Fruit fly (Drosophila melanogaster) whole organism, embryonic: ENCODE measurements around the gene CG34451.
A peak's percentile ranks its signal among the peaks of the same experiment; 100 is the strongest.

Experiments used
- CG10565 ChIP-seq: fragments of 200-800 bp; sonication (Bioruptor generic); optimal IDR thresholded peaks from 3 replicates; lab custom pipeline; 2016; ENCODE audit warnings: missing biosample characterization, mild to moderate bottlenecking, missing genetic modification characterization
- CG11504 ChIP-seq: fragments of 200-800 bp; sonication (Bioruptor generic); optimal IDR thresholded peaks from 3 replicates; lab custom pipeline; 2019; ENCODE audit warnings: missing biosample characterization, mild to moderate bottlenecking, missing genetic modification characterization, moderate library complexity
- CG11723 ChIP-seq: fragments of 200-800 bp; sonication (Bioruptor generic); optimal IDR thresholded peaks from 2 replicates; lab custom pipeline; 2017; ENCODE audit warnings: missing biosample characterization, mild to moderate bottlenecking, missing genetic modification characterization
- CG13287 ChIP-seq: fragments of 200-800 bp; sonication (Bioruptor generic); IDR thresholded peaks from 2 replicates; pipeline ENCODE4 v1.3.6; 2022; ENCODE audit warnings: missing biosample characterization, missing genetic modification characterization; ENCODE audit not compliant: partially characterized antibody
- CG14441 ChIP-seq: fragments of 200-800 bp; sonication (Bioruptor generic); IDR thresholded peaks from 2 replicates; pipeline ENCODE4 v1.3.6; 2022; ENCODE audit warnings: missing biosample characterization, missing genetic modification characterization
- CG18619 ChIP-seq: fragments of 200-800 bp; sonication (Bioruptor generic); optimal IDR thresholded peaks from 3 replicates; lab custom pipeline; 2017; ENCODE audit warnings: missing biosample characterization, mild to moderate bottlenecking, missing genetic modification characterization
- CG2120 ChIP-seq: fragments of 200-800 bp; sonication (Bioruptor generic); optimal IDR thresholded peaks from 3 replicates; lab custom pipeline; 2016; ENCODE audit warnings: missing biosample characterization, missing genetic modification characterization
- CG2129 ChIP-seq: fragments of 200-800 bp; sonication (Bioruptor generic); IDR thresholded peaks from 2 replicates; pipeline ENCODE4 v1.3.6; 2022; ENCODE audit warnings: missing biosample characterization, missing genetic modification characterization; ENCODE audit not compliant: partially characterized antibody
- CG2712 ChIP-seq: fragments of 200-800 bp; optimal IDR thresholded peaks from 3 replicates; lab custom pipeline; 2019; ENCODE audit warnings: missing biosample characterization, mild to moderate bottlenecking, missing genetic modification characterization, moderate library complexity
- CG31224 ChIP-seq: fragments of 200-800 bp; sonication (Bioruptor generic); IDR thresholded peaks from 2 replicates; pipeline ENCODE4 v1.3.6; 2022; ENCODE audit warnings: missing biosample characterization, missing genetic modification characterization
- CG3163 ChIP-seq: fragments of 200-800 bp; sonication (Bioruptor generic); optimal IDR thresholded peaks from 3 replicates; lab custom pipeline; 2016; ENCODE audit warnings: missing biosample characterization, missing genetic modification characterization
- CG3847 ChIP-seq: fragments of 200-800 bp; sonication (Bioruptor generic); IDR thresholded peaks from 2 replicates; pipeline ENCODE4 v1.3.6; 2022; ENCODE audit warnings: missing biosample characterization, missing genetic modification characterization
- CG5245 ChIP-seq: fragments of 200-800 bp; sonication (Bioruptor generic); optimal IDR thresholded peaks from 3 replicates; lab custom pipeline; 2016; ENCODE audit warnings: missing biosample characterization, missing genetic modification characterization
- CG6254 ChIP-seq: fragments of 200-800 bp; sonication (Bioruptor generic); optimal IDR thresholded peaks from 3 replicates; lab custom pipeline; 2017; ENCODE audit warnings: mild to moderate bottlenecking, missing biosample characterization, missing genetic modification reagents, missing genetic modification characterization
- CG7556 ChIP-seq: fragments of 200-800 bp; sonication (Bioruptor generic); optimal IDR thresholded peaks from 2 replicates; lab custom pipeline; 2017; ENCODE audit warnings: missing biosample characterization, mild to moderate bottlenecking, missing genetic modification characterization
- CG8290 ChIP-seq, 3 experiments: fragments of 200-800 bp; sonication (Bioruptor generic); optimal IDR thresholded peaks; 2 replicates each; lab custom pipeline; 2016 to 2019; ENCODE audit warnings: missing biosample characterization in 3 of 3, missing genetic modification characterization in 3 of 3, mild to moderate bottlenecking in 2 of 3, moderate library complexity in 1 of 3
- CG8924 ChIP-seq: fragments of 200-800 bp; optimal IDR thresholded peaks from 3 replicates; lab custom pipeline; 2019; ENCODE audit warnings: missing biosample characterization, mild to moderate bottlenecking, missing genetic modification characterization, moderate library complexity
- CG8944 ChIP-seq: fragments of 200-800 bp; sonication (Bioruptor generic); optimal IDR thresholded peaks from 3 replicates; lab custom pipeline; 2016; ENCODE audit warnings: missing biosample characterization, missing genetic modification characterization
- CG9215 ChIP-seq: fragments of 200-800 bp; sonication (Bioruptor generic); IDR thresholded peaks from 2 replicates; pipeline ENCODE4 v1.3.6; 2022; ENCODE audit warnings: missing biosample characterization, missing genetic modification characterization
- CG9437 ChIP-seq: fragments of 200-800 bp; sonication (Bioruptor generic); optimal IDR thresholded peaks from 2 replicates; lab custom pipeline; 2018; ENCODE audit warnings: missing biosample characterization, mild to moderate bottlenecking, missing genetic modification characterization
- CHES-1-like ChIP-seq: fragments of 200-800 bp; sonication (Bioruptor generic); optimal IDR thresholded peaks from 2 replicates; lab custom pipeline; 2016; ENCODE audit warnings: missing biosample characterization, missing genetic modification characterization
- Dref ChIP-seq: fragments of 200-800 bp; sonication (Bioruptor generic); IDR thresholded peaks from 2 replicates; pipeline ENCODE4 v1.3.6; 2022; ENCODE audit warnings: missing biosample characterization, missing genetic modification characterization
- Eip74EF ChIP-seq, 2 experiments: fragments of 200-800 bp in 1 of 2; fragments of >200 bp in 1 of 2; sonication (Bioruptor generic) in 1 of 2; optimal IDR thresholded peaks; 2 replicates each; lab custom pipeline; 2017 to 2019; ENCODE audit warnings: missing biosample characterization in 2 of 2, missing genetic modification characterization in 2 of 2, mild to moderate bottlenecking in 1 of 2, moderate library complexity in 1 of 2
- Elba2 ChIP-seq: fragments of 200-800 bp; sonication (Bioruptor generic); optimal IDR thresholded peaks from 3 replicates; lab custom pipeline; 2016; ENCODE audit warnings: missing biosample characterization, missing genetic modification characterization
- HLH54F ChIP-seq: fragments of 200-800 bp; sonication (Bioruptor generic); optimal IDR thresholded peaks from 3 replicates; lab custom pipeline; 2016; ENCODE audit warnings: missing biosample characterization, missing genetic modification characterization
- Jarid2 ChIP-seq: fragments of 200-800 bp; sonication (Bioruptor generic); optimal IDR thresholded peaks from 3 replicates; lab custom pipeline; 2017; ENCODE audit warnings: mild to moderate bottlenecking, missing biosample characterization, missing genetic modification reagents, missing genetic modification characterization
- Mrtf ChIP-seq: fragments of 200-800 bp; sonication (Bioruptor generic); IDR thresholded peaks from 3 replicates; pipeline ENCODE4 v1.3.6; 2022; ENCODE audit warnings: missing biosample characterization, missing genetic modification characterization
- Myb ChIP-seq: fragments of 200-800 bp; sonication (Bioruptor generic); optimal IDR thresholded peaks from 2 replicates; lab custom pipeline; 2016; ENCODE audit warnings: missing biosample characterization, missing genetic modification characterization
- Opbp ChIP-seq: fragments of 200-800 bp; sonication (Bioruptor generic); IDR thresholded peaks from 3 replicates; pipeline ENCODE4 v1.3.6; 2022; ENCODE audit warnings: missing biosample characterization, missing genetic modification characterization; ENCODE audit not compliant: partially characterized antibody
- Ravus ChIP-seq: fragments of 200-800 bp; sonication (Bioruptor generic); IDR thresholded peaks from 2 replicates; pipeline ENCODE4 v1.3.6; 2022; ENCODE audit warnings: missing biosample characterization, missing genetic modification characterization
- Sry-β ChIP-seq: fragments of 200-800 bp; sonication (Bioruptor generic); optimal IDR thresholded peaks from 2 replicates; lab custom pipeline; 2018; ENCODE audit warnings: missing biosample characterization, mild to moderate bottlenecking, missing genetic modification characterization, moderate library complexity
- TFAM ChIP-seq: fragments of 200-800 bp; sonication (Bioruptor generic); optimal IDR thresholded peaks from 2 replicates; lab custom pipeline; 2017; ENCODE audit warnings: missing biosample characterization, missing genetic modification characterization, inconsistent platforms
- Xrp1 ChIP-seq: fragments of 200-800 bp; sonication (Bioruptor generic); IDR thresholded peaks from 2 replicates; pipeline ENCODE4 v1.3.6; 2022; ENCODE audit warnings: missing biosample characterization, missing genetic modification characterization
- al ChIP-seq: fragments of 200-800 bp; sonication (Bioruptor generic); IDR thresholded peaks from 2 replicates; pipeline ENCODE4 v1.3.6; 2022; ENCODE audit warnings: missing biosample characterization, missing genetic modification characterization
- aop ChIP-seq: fragments of 200-800 bp; sonication (Bioruptor generic); IDR thresholded peaks from 2 replicates; pipeline ENCODE4 v1.3.6; 2022; ENCODE audit warnings: missing biosample characterization, missing genetic modification characterization
- ash1 ChIP-seq: fragments of 200-800 bp; sonication (Bioruptor generic); optimal IDR thresholded peaks from 2 replicates; lab custom pipeline; 2018; ENCODE audit warnings: missing biosample characterization, mild to moderate bottlenecking, missing genetic modification characterization
- caup ChIP-seq: fragments of 200-800 bp; sonication (Bioruptor generic); optimal IDR thresholded peaks from 3 replicates; lab custom pipeline; 2017; ENCODE audit warnings: missing biosample characterization, mild to moderate bottlenecking, missing genetic modification characterization, moderate library complexity; ENCODE audit not compliant: severe bottlenecking
- chn ChIP-seq: fragments of 200-800 bp; sonication (Bioruptor generic); optimal IDR thresholded peaks from 2 replicates; lab custom pipeline; 2016; ENCODE audit warnings: missing biosample characterization, missing genetic modification characterization
- dan ChIP-seq: fragments of 200-800 bp; sonication (Bioruptor generic); IDR thresholded peaks from 2 replicates; pipeline ENCODE4 v1.3.6; 2022; ENCODE audit warnings: missing biosample characterization, missing genetic modification characterization
- eve ChIP-seq, 2 experiments: fragments of >200 bp; optimal IDR thresholded peaks; 2 replicates each; lab custom pipeline; 2017; ENCODE audit warnings: missing biosample characterization in 2 of 2, missing genetic modification characterization in 2 of 2
- grn ChIP-seq: fragments of 200-800 bp; sonication (Bioruptor generic); optimal IDR thresholded peaks from 3 replicates; lab custom pipeline; 2017; ENCODE audit warnings: missing biosample characterization, missing genetic modification characterization
- gt ChIP-seq: fragments of 200-800 bp; sonication (Bioruptor generic); IDR thresholded peaks from 2 replicates; pipeline ENCODE4 v1.3.6; 2022; ENCODE audit warnings: missing biosample characterization, missing genetic modification characterization
- jumu ChIP-seq: fragments of 200-800 bp; sonication (Bioruptor generic); optimal IDR thresholded peaks from 3 replicates; lab custom pipeline; 2016; ENCODE audit warnings: missing biosample characterization, missing genetic modification characterization
- kay ChIP-seq: fragments of 200-800 bp; sonication (Bioruptor generic); optimal IDR thresholded peaks from 2 replicates; lab custom pipeline; 2016; ENCODE audit warnings: missing biosample characterization, missing genetic modification characterization
- prd ChIP-seq, 3 experiments: fragments of >200 bp in 2 of 3; fragments of 200-800 bp in 1 of 3; sonication (Bioruptor generic) in 1 of 3; optimal IDR thresholded peaks in 2 of 3; IDR thresholded peaks in 1 of 3; 2 replicates in 2 of 3; 3 replicates in 1 of 3; pipeline versions ENCODE4 v1.3.6 to Lab custom; 2017 to 2022; ENCODE audit warnings: missing biosample characterization in 1 of 3, missing genetic modification characterization in 1 of 3
- ranshi ChIP-seq: fragments of 200-800 bp; sonication (Bioruptor generic); IDR thresholded peaks from 2 replicates; pipeline ENCODE4 v1.3.6; 2022; ENCODE audit warnings: missing biosample characterization, missing genetic modification characterization
- sens ChIP-seq: fragments of 200-800 bp; sonication (Bioruptor generic); peaks from one replicate; lab custom pipeline; 2016; ENCODE audit warnings: missing biosample characterization, missing genetic modification characterization
- tap ChIP-seq: fragments of 200-800 bp; optimal IDR thresholded peaks from 3 replicates; lab custom pipeline; 2019; ENCODE audit warnings: missing biosample characterization, mild to moderate bottlenecking, missing genetic modification characterization, moderate library complexity
- tio ChIP-seq: fragments of 200-800 bp; sonication (Bioruptor generic); optimal IDR thresholded peaks from 2 replicates; lab custom pipeline; 2017; ENCODE audit warnings: missing biosample characterization, missing genetic modification characterization, inconsistent platforms
- trem ChIP-seq: fragments of 200-800 bp; optimal IDR thresholded peaks from 3 replicates; lab custom pipeline; 2019; ENCODE audit warnings: missing biosample characterization, mild to moderate bottlenecking, missing genetic modification characterization, moderate library complexity

The CG34451 gene

DNA sequence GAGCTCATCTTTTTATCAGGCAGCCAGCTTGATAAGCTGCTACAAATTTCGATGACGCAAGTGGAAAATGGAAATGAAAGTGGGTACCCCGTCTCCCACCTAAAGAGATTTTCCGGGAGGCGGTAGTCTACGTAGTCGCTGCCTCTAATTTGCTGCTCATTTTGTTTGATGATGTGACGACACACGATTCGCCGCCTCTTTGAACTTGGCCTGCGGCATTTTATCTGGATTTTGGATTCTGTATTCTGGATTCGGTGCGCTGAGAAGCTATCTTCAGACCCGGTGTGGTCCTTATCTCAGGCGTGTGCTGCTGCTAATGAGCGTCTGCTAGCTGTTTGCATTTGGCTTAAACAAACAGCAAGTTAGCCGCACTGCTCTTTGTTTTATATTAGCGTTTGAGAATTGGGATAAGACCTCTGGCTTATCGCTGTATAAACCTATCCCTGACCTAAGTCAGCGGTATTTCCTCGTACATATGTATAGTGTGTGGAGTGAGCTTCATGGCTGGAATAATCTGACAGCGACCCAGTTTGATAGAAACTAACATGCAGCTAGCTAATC, 22.1 kb upstream of the CG34451 start (continued):
- TF ChIP-seq CG8924 (tag; lab: Kevin White, UChicago) (peak; percentile 52), Elba2 (GFP tag; lab: Kevin White, UChicago) (no peak), CG9215 (no peak), CG14441 (GFP tag; lab: Robert Waterston, UW) (0 out of 2 replicates have a peak, but pooled peaks have one; percentile 16), Eip74EF (GFP tag; optimal IDR thresholded peaks at IDR 0.05; lab: Kevin White, UChicago) (no peak), ranshi (GFP tag; lab: Robert Waterston, UW) (peak; percentile 55; the same call in 1 of the 2 replicates), CG2120 (GFP tag; lab: Kevin White, UChicago) (peak; percentile 39), TFAM (GFP tag; lab: Kevin White, UChicago) (no peak), CHES-1-like (GFP tag; lab: Kevin White, UChicago) (peak; percentile 70), grn (GFP tag; lab: Kevin White, UChicago) (peak; percentile 77), al (GFP tag; lab: Robert Waterston, UW) (no peak), Opbp (GFP tag; lab: Robert Waterston, UW) (no peak), chn (GFP tag; lab: Kevin White, UChicago) (peak; percentile 39), sens (GFP tag; lab: Kevin White, UChicago) (peak; percentile 97), CG8290 (GFP tag; optimal IDR thresholded peaks at IDR 0.05; lab: Kevin White, UChicago) (peak; percentile 56), CG8290 (tag; optimal IDR thresholded peaks at IDR 0.05; lab: Kevin White, UChicago) (peak in 1 of 2 experiments; percentile 65), Ravus (GFP tag; lab: Robert Waterston, UW) (no peak), CG10565 (GFP tag; lab: Kevin White, UChicago) (no peak), kay (GFP tag; lab: Kevin White, UChicago) (peak; percentile 60), CG18619 (GFP tag; lab: Kevin White, UChicago) (peak; percentile 58), CG2129 (GFP tag; lab: Robert Waterston, UW) (no peak), CG3847 (GFP tag; lab: Robert Waterston, UW) (no peak), CG7556 (GFP tag; lab: Kevin White, UChicago) (peak; percentile 43), CG2712 (tag; lab: Kevin White, UChicago) (peak; percentile 28), CG31224 (GFP tag; lab: Robert Waterston, UW) (no peak), CG11504 (peak; percentile 37), Xrp1 (peak; percentile 78), HLH54F (GFP tag; lab: Kevin White, UChicago) (peak; percentile 5), trem (tag; lab: Kevin White, UChicago) (peak; percentile 6), prd (optimal IDR thresholded peaks at IDR 0.05; lab: Kevin White, UChicago) (no peak), prd (GFP tag; IDR thresholded peaks at IDR 0.05; lab: Robert Waterston, UW) (peak; percentile 61; the same call in 2 of the 3 replicates), CG8944 (GFP tag; lab: Kevin White, UChicago) (peak; percentile 43), aop (no peak), Mrtf (no peak), eve (GFP tag; optimal IDR thresholded peaks at IDR 0.05; lab: Kevin White, UChicago) (no peak), Dref (GFP tag; lab: Robert Waterston, UW) (no peak), CG13287 (GFP tag; lab: Robert Waterston, UW) (no peak), gt (no peak), jumu (GFP tag; lab: Kevin White, UChicago) (peak; percentile 53), CG5245 (GFP tag; lab: Kevin White, UChicago) (no peak), CG3163 (GFP tag; lab: Kevin White, UChicago) (peak; percentile 30), ash1 (GFP tag; lab: Kevin White, UChicago) (peak; percentile 70), Sry-β (GFP tag; lab: Kevin White, UChicago) (no peak), tio (GFP tag; lab: Kevin White, UChicago) (peak; percentile 52), Myb (GFP tag; lab: Kevin White, UChicago) (peak; percentile 21), tap (tag; lab: Kevin White, UChicago) (no peak), CG6254 (peak; percentile 31), CG11723 (GFP tag; lab: Kevin White, UChicago) (peak; percentile 29), dan (GFP tag; lab: Robert Waterston, UW) (no peak), caup (GFP tag; lab: Kevin White, UChicago) (peak; percentile 46), Jarid2 (GFP tag; lab: Kevin White, UChicago) (peak; percentile 38), CG9437 (no peak)
